Worm (Caenorhabditis elegans): ENCODE measurements around the gene ZC116.5.

- no peak for TF ChIP-seq sox-4 (tag; optimal IDR thresholded peaks at IDR 0.05)
- TF ChIP-seq nhr-232 (tag; optimal IDR thresholded peaks at IDR 0.05): no peak
- TF ChIP-seq elt-4 (tag; optimal IDR thresholded peaks at IDR 0.05): no peak
- TF ChIP-seq che-1 (tag; optimal IDR thresholded peaks at IDR 0.05): no peak
- TF ChIP-seq pat-9 (tag; optimal IDR thresholded peaks at IDR 0.05): no peak
- no peak for TF ChIP-seq madf-2 (tag; optimal IDR thresholded peaks at IDR 0.05)
These were observed 35.7 kb upstream of the ZC116.5 start, which contains the start of gene F56H9.8 for ce11 chrV:12644500-12644899.

All from whole organism, late embryonic.